Fruit fly (Drosophila melanogaster) whole organism, adult: ENCODE data around the gene dikar.

Experiments used
- CG11617 ChIP-seq: fragments of 200-800 bp; sonication (Bioruptor generic); optimal IDR thresholded peaks from 2 replicates; lab custom pipeline; 2017; ENCODE audit warnings: mild to moderate bottlenecking, missing biosample characterization, missing genetic modification reagents, missing genetic modification characterization
- CG12768 ChIP-seq: fragments of 200-800 bp; sonication (Bioruptor generic); optimal IDR thresholded peaks from 2 replicates; lab custom pipeline; 2017; ENCODE audit warnings: missing biosample characterization, missing genetic modification characterization, mild to moderate bottlenecking, moderate library complexity, missing genetic modification reagents
- CG14711 ChIP-seq: fragments of 200-800 bp; sonication (Bioruptor generic); optimal IDR thresholded peaks from 2 replicates; lab custom pipeline; 2018; ENCODE audit warnings: missing biosample characterization, mild to moderate bottlenecking, missing genetic modification characterization, moderate library complexity
- CG1620 ChIP-seq: fragments of 200-800 bp; sonication (Bioruptor generic); optimal IDR thresholded peaks from 2 replicates; lab custom pipeline; 2016; ENCODE audit warnings: missing biosample characterization, missing genetic modification characterization
- CG33017 ChIP-seq: fragments of 200-800 bp; sonication (Bioruptor generic); optimal IDR thresholded peaks from 2 replicates; lab custom pipeline; 2018; ENCODE audit warnings: missing biosample characterization, mild to moderate bottlenecking, missing genetic modification characterization, moderate library complexity
- CG5204 ChIP-seq: fragments of 200-800 bp; sonication (Bioruptor generic); optimal IDR thresholded peaks from 2 replicates; lab custom pipeline; 2016; ENCODE audit warnings: missing biosample characterization, missing genetic modification characterization
- CG7045 ChIP-seq: fragments of 200-800 bp; sonication (Bioruptor generic); optimal IDR thresholded peaks from 2 replicates; lab custom pipeline; 2017; ENCODE audit warnings: missing biosample characterization, mild to moderate bottlenecking, missing genetic modification characterization
- CG7101 ChIP-seq: fragments of 200-800 bp; sonication (Bioruptor generic); optimal IDR thresholded peaks from 2 replicates; lab custom pipeline; 2018; ENCODE audit warnings: missing biosample characterization, mild to moderate bottlenecking, missing genetic modification characterization, moderate library complexity
- Clk ChIP-seq: fragments of 200-800 bp; sonication (Bioruptor generic); optimal IDR thresholded peaks from 2 replicates; lab custom pipeline; 2017; ENCODE audit warnings: missing biosample characterization, missing genetic modification characterization
- Crg-1 ChIP-seq: fragments of 200-800 bp; sonication (Bioruptor generic); optimal IDR thresholded peaks from 2 replicates; lab custom pipeline; 2016; ENCODE audit warnings: missing biosample characterization, missing genetic modification characterization
- Hr96 ChIP-seq: fragments of 200-800 bp; sonication (Bioruptor generic); optimal IDR thresholded peaks from 2 replicates; lab custom pipeline; 2016; ENCODE audit warnings: missing biosample characterization, missing genetic modification characterization
- Mnt ChIP-seq: fragments of 200-800 bp; sonication (Bioruptor generic); optimal IDR thresholded peaks from 2 replicates; lab custom pipeline; 2016; ENCODE audit warnings: missing biosample characterization, mild to moderate bottlenecking, missing genetic modification characterization
- bab1 ChIP-seq: fragments of 200-800 bp; sonication (Bioruptor generic); optimal IDR thresholded peaks from 3 replicates; lab custom pipeline; 2019; ENCODE audit warnings: missing biosample characterization, mild to moderate bottlenecking, missing genetic modification characterization, moderate library complexity
- cic ChIP-seq: fragments of 200-800 bp; sonication (Bioruptor generic); optimal IDR thresholded peaks from 2 replicates; lab custom pipeline; 2017; ENCODE audit warnings: missing biosample characterization, mild to moderate bottlenecking, missing genetic modification characterization, moderate library complexity
- cnc ChIP-seq, 2 experiments: fragments of >200 bp; optimal IDR thresholded peaks; 2 replicates each; lab custom pipeline; 2017
- kay ChIP-seq: fragments of 200-800 bp; sonication (Bioruptor generic); peaks from one replicate; lab custom pipeline; 2016; ENCODE audit warnings: missing biosample characterization, missing genetic modification characterization, borderline replicate concordance
- ovo ChIP-seq: fragments of 200-800 bp; sonication (Bioruptor generic); optimal IDR thresholded peaks from 2 replicates; lab custom pipeline; 2016; ENCODE audit warnings: missing biosample characterization, missing genetic modification characterization
- pad ChIP-seq: fragments of 200-800 bp; sonication (Bioruptor generic); optimal IDR thresholded peaks from 3 replicates; lab custom pipeline; 2017; ENCODE audit warnings: missing biosample characterization, missing genetic modification characterization, mild to moderate bottlenecking, moderate library complexity, missing genetic modification reagents
- tj ChIP-seq: fragments of 200-800 bp; sonication (Bioruptor generic); optimal IDR thresholded peaks from 3 replicates; lab custom pipeline; 2017; ENCODE audit warnings: missing biosample characterization, mild to moderate bottlenecking, missing genetic modification characterization, moderate library complexity
- toe ChIP-seq: fragments of 200-800 bp; sonication (Bioruptor generic); optimal IDR thresholded peaks from 2 replicates; lab custom pipeline; 2016; ENCODE audit warnings: missing biosample characterization, missing genetic modification characterization

dikar gene

DNA sequence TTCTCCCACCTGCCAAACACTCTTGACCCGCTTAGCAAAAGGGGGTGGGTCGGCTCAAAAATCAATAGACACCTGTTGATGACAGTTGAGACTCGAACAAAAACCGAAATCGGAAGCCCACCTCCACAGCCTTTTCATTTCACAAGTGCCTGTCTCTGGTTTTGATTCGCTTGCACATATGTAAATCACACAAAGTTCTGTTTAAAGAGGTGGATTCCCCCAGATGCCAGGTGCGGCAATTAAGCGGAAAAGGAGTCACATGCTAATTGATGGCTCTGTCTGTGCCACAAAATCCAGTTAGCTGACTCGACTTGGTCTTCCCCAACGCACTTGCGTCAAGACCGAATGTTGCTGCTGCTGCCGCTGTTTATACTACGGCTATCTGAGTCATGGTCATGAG is 18.5 kb downstream of the dikar start:
- no peak for TF ChIP-seq CG1620
- TF ChIP-seq CG5204, result no peak
- no peak for TF ChIP-seq ovo (GFP tag; lab: Kevin White, UChicago)
- TF ChIP-seq cnc (optimal IDR thresholded peaks at IDR 0.05; lab: Kevin White, UChicago), result no peak
- TF ChIP-seq kay (GFP tag; lab: Kevin White, UChicago), result no peak
- TF ChIP-seq CG11617 (GFP tag; lab: Kevin White, UChicago), result no peak
- no peak for TF ChIP-seq bab1 (GFP tag; lab: Kevin White, UChicago)
- TF ChIP-seq Mnt (GFP tag; lab: Kevin White, UChicago), result no peak
- TF ChIP-seq Crg-1, result no peak
- no peak for TF ChIP-seq CG14711 (tag; lab: Kevin White, UChicago)
- no peak for TF ChIP-seq CG7101 (tag; lab: Kevin White, UChicago)

- TF ChIP-seq pad (GFP tag; lab: Kevin White, UChicago) (no peak), CG1620 (no peak), tj (GFP tag; lab: Kevin White, UChicago) (peak; percentile 26), ovo (GFP tag; lab: Kevin White, UChicago) (no peak)
Measured at dm6 chr3L:6723338-6723737, 19.6 kb downstream of the dikar start.

DNA sequence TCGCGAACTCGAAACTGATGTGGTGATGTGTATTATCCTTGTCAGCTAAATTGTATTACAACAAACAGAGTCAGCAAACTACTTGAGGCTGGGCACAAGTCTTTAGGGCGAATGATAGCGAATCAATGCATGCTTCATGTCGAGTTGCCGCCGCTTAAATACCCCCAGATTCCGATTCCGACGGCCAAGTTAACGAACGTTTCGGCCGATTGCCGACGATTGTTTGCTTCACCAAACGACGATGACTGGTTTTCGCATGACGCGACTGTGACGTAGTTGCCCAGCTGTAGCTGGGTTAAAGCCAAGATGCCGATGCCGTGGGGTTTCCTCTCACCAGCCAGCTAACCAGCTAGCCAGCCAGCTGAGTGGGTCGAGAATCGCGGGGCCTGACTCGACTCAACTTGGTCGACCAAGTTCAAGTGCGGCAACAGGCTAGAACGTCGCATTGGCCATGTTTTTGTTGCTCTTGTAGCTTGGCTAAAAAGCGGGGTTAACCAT is 23.5 kb downstream of the dikar start, which contains the start of gene ple:
Gene ple (minus strand): TSS at position 134 of the 498 bp plus-strand sequence.
- no peak for TF ChIP-seq kay (GFP tag; lab: Kevin White, UChicago)
- no peak for TF ChIP-seq cnc (optimal IDR thresholded peaks at IDR 0.05; lab: Kevin White, UChicago)
- TF ChIP-seq bab1 (GFP tag; lab: Kevin White, UChicago), result no peak
- TF ChIP-seq ovo (GFP tag; lab: Kevin White, UChicago), result no peak
- no peak for TF ChIP-seq toe (GFP tag; lab: Kevin White, UChicago)
- TF ChIP-seq CG1620, result no peak
- no peak for TF ChIP-seq cic

DNA sequence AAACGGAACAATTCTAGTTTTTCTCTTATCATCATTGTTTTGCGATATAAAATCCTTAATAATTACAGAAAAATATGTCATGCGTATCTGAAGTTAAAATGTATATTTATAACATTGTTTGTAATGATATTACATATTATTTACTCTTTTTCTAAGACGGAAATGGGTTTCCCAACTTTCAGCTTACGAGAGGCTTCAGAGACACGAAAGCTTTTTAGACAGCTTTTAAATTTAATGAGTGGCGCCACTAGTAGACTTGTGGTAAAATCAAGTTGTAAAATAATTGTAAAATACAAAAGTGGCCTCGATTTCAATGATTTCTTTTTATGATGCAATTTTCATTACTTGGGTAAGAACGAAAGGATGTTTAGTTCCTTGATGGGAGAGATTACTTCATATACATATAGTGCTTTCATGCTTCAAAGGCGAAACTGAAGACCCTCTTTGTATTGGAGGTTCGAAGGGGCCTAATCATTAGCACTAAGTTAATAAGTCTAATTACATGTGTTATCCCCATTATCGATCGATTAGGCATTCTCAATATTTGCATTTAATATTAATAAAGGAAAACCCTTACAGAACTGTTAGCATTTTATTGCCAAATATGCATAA is 33.9 kb downstream of the dikar start:
- TF ChIP-seq CG7101 (tag; lab: Kevin White, UChicago) (peak; percentile 82), ovo (GFP tag; lab: Kevin White, UChicago) (peak; percentile 54), CG1620 (peak; percentile 68), CG5204 (peak; percentile 47), bab1 (GFP tag; lab: Kevin White, UChicago) (peak; percentile 85), cic (no peak), Crg-1 (peak; percentile 45), Mnt (GFP tag; lab: Kevin White, UChicago) (peak; percentile 59), tj (GFP tag; lab: Kevin White, UChicago) (peak; percentile 8), cnc (optimal IDR thresholded peaks at IDR 0.05; lab: Kevin White, UChicago) (no peak), CG12768 (GFP tag; lab: Kevin White, UChicago) (peak; percentile 55), CG14711 (tag; lab: Kevin White, UChicago) (peak; percentile 33), Clk (GFP tag; lab: Kevin White, UChicago) (peak; percentile 2), CG11617 (GFP tag; lab: Kevin White, UChicago) (peak; percentile 41), kay (GFP tag; lab: Kevin White, UChicago) (peak; percentile 87), CG7045 (GFP tag; lab: Kevin White, UChicago) (peak; percentile 84), CG33017 (tag; lab: Kevin White, UChicago) (peak; percentile 78), Hr96 (GFP tag; lab: Kevin White, UChicago) (peak; percentile 59), pad (GFP tag; lab: Kevin White, UChicago) (peak; percentile 38), toe (GFP tag; lab: Kevin White, UChicago) (peak; percentile 80)

DNA sequence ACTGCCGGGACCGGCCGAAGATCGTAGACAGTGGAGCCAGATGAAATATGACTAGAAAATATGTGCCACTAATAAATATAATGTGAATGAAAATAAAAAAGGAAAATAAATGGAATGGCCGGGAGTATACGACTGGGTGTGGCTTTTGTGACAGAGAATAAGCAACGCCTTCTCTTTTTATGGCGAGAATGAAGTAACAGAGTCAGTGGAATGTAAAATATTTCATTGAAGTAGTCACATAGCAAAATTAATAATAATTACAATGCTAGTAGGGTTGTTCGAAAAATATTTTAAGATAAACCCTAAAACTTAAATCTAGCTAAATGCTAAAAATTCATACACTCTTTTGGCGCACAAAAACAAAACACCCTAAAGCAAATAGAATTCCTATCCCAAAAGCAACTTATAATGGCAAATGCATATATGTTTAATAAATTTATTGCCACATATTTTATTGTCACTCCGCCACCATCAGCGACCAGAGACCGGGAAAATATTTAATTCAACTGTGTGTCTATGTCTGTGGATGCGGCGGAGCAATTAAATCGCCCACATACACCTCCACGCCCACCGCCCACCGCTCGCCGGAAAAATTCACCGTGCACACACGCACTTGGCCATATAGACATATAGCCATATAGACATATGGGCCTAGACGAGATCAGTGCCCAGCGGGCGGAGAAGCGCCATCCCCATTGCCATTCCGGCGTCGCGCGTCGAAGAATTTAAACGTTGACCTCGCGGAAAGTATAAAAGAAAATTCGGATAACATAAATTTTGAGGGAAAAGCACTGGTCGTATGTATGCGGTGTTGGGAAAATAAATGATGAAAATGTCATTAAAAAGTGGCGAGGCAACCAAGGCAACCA is 36.0 kb downstream of the dikar start:
- TF ChIP-seq cnc (optimal IDR thresholded peaks at IDR 0.05; lab: Kevin White, UChicago), result no peak
- no peak for TF ChIP-seq CG12768 (GFP tag; lab: Kevin White, UChicago)
- TF ChIP-seq CG5204, result no peak
- no peak for TF ChIP-seq CG33017 (tag; lab: Kevin White, UChicago)
- no peak for TF ChIP-seq CG7101 (tag; lab: Kevin White, UChicago)
- no peak for TF ChIP-seq CG7045 (GFP tag; lab: Kevin White, UChicago)
- no peak for TF ChIP-seq CG14711 (tag; lab: Kevin White, UChicago)
- no peak for TF ChIP-seq cic

DNA sequence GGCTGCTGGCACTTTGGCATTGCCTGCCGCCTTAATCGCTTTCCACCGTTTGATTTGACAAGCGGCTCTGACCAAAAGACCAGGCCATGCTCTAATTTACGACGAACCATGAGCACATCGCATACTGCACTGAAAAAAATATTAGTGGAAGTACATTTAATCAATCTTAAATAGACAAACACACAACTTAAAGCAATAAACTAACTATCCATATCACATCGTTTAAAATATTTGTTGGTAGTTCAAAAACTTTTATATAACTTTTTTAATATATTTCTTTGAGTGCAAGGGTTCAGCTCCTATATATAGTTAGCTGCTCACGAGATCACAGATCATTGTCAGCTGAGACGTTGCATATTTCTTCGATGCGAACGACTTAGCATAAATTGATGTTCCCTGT is 37.1 kb downstream of the dikar start:
- TF ChIP-seq bab1 (GFP tag; lab: Kevin White, UChicago) (no peak), Clk (GFP tag; lab: Kevin White, UChicago) (no peak), tj (GFP tag; lab: Kevin White, UChicago) (no peak), CG11617 (GFP tag; lab: Kevin White, UChicago) (no peak), ovo (GFP tag; lab: Kevin White, UChicago) (no peak), cnc (optimal IDR thresholded peaks at IDR 0.05; lab: Kevin White, UChicago) (no peak), kay (GFP tag; lab: Kevin White, UChicago) (no peak), CG7101 (tag; lab: Kevin White, UChicago) (no peak), CG12768 (GFP tag; lab: Kevin White, UChicago) (no peak), CG14711 (tag; lab: Kevin White, UChicago) (no peak), CG7045 (GFP tag; lab: Kevin White, UChicago) (no peak), Mnt (GFP tag; lab: Kevin White, UChicago) (no peak), Crg-1 (no peak), CG1620 (no peak), CG5204 (no peak), pad (GFP tag; lab: Kevin White, UChicago) (no peak)
